Worm (Caenorhabditis elegans) whole organism, late embryonic: Measurements from ENCODE around the gene F56D2.8.

ENCODE experiments used
- elt-2 ChIP-seq: sonication (generic microtip); optimal IDR thresholded peaks from 2 replicates; lab custom pipeline; 2016; ENCODE audit warnings: missing genetic modification reagents, missing genetic modification characterization, missing compliant biosample characterization
- ets-4 ChIP-seq: sonication (generic microtip); optimal IDR thresholded peaks from 2 replicates; lab custom pipeline; 2016; ENCODE audit warnings: missing genetic modification characterization, missing compliant biosample characterization
- hlh-30 ChIP-seq: sonication (generic microtip); optimal IDR thresholded peaks from 2 replicates; lab custom pipeline; 2017; ENCODE audit warnings: antibody characterized with exemption, missing genetic modification characterization, missing compliant biosample characterization; ENCODE audit not compliant: insufficient read depth
- hlh-8 ChIP-seq: sonication (generic microtip); optimal IDR thresholded peaks from 2 replicates; lab custom pipeline; 2016; ENCODE audit warnings: missing genotype, missing genetic modification characterization, missing compliant biosample characterization
- mec-3 ChIP-seq: sonication (generic microtip); optimal IDR thresholded peaks from 2 replicates; lab custom pipeline; 2016; ENCODE audit warnings: borderline replicate concordance, missing genetic modification characterization, missing compliant biosample characterization
- nfya-1 ChIP-seq: sonication (generic microtip); optimal IDR thresholded peaks from 2 replicates; lab custom pipeline; 2017; ENCODE audit warnings: missing genetic modification characterization, mild to moderate bottlenecking, missing compliant biosample characterization, antibody characterized with exemption, moderate library complexity
- nhr-11 ChIP-seq: fragments of 150-350 bp; optimal IDR thresholded peaks from 2 replicates; lab custom pipeline; 2014; ENCODE audit warnings: missing biosample characterization, missing genetic modification characterization
- nhr-232 ChIP-seq: sonication (generic microtip); optimal IDR thresholded peaks from 2 replicates; lab custom pipeline; 2016; ENCODE audit warnings: missing genetic modification characterization, missing compliant biosample characterization
- odd-2 ChIP-seq: sonication (generic microtip); optimal IDR thresholded peaks from 2 replicates; lab custom pipeline; 2017; ENCODE audit warnings: antibody characterized with exemption, mild to moderate bottlenecking, missing genetic modification characterization, missing compliant biosample characterization
- pag-3 ChIP-seq: sonication (generic microtip); optimal IDR thresholded peaks from 2 replicates; lab custom pipeline; 2016; ENCODE audit warnings: missing compliant biosample characterization, missing genetic modification characterization, borderline replicate concordance
- pha-4 ChIP-seq: fragments of 150-350 bp; optimal IDR thresholded peaks from 2 replicates; lab custom pipeline; 2018; ENCODE audit warnings: missing biosample characterization, missing genetic modification reagents, missing genetic modification characterization
- tbx-2 ChIP-seq: sonication (generic microtip); optimal IDR thresholded peaks from 2 replicates; lab custom pipeline; 2016; ENCODE audit warnings: missing genetic modification characterization, missing compliant biosample characterization

DNA sequence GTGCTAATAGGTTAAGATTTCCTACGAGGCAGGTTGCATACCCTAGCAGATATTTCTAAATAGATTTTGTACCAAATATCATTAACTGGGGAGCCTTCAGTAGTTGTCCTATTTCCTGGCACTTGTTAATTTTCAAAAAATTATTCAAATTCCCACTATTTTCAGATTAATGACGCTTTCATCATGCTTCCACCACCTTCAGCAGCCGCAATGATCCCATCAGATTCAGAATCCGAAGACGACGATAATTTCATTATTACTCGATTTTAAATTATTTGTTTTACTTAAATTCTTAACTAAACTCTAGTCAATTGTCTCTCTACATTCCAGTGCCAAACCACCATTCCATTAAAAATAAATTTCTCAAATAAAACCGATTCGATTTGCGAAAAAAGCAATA, 31.8 kb downstream of the F56D2.8 start:
- no peak for TF ChIP-seq mec-3 (tag; lab: Kevin White, UChicago)
- TF ChIP-seq nhr-232 (tag; lab: Kevin White, UChicago) = no peak
- no peak for TF ChIP-seq ets-4 (tag; lab: Kevin White, UChicago)
- TF ChIP-seq odd-2 (tag; lab: Kevin White, UChicago) = no peak
- no peak for TF ChIP-seq tbx-2 (tag; lab: Kevin White, UChicago)
- no peak for TF ChIP-seq pag-3 (tag; lab: Kevin White, UChicago)
- no peak for TF ChIP-seq nhr-11 (tag; lab: Kevin White, UChicago)
- TF ChIP-seq nfya-1 = no peak
- TF ChIP-seq elt-2 = no peak
- TF ChIP-seq hlh-30 (tag; lab: Kevin White, UChicago) = no peak
- TF ChIP-seq hlh-8 (tag; lab: Kevin White, UChicago) = no peak
- TF ChIP-seq pha-4 (tag; lab: Kevin White, UChicago) = no peak
